Fruit fly (Drosophila melanogaster): ENCODE data around the gene CG1582.

The CG1582 gene

dm6 chrX:10936599-10936998, 37.5 kb upstream of the CG1582 start (continued):
- TF ChIP-seq ara (GFP tag; IDR thresholded peaks at IDR 0.05): peak; percentile 61; the same call in 1 of the 2 replicates
- TF ChIP-seq CG31365 (tag; optimal IDR thresholded peaks at IDR 0.05): peak; percentile 63
- peak; percentile 64 for TF ChIP-seq CG13123 (GFP tag; optimal IDR thresholded peaks at IDR 0.05)
- peak; percentile 50 for TF ChIP-seq CG7987 (GFP tag; optimal IDR thresholded peaks at IDR 0.05)
- TF ChIP-seq CG16863 (GFP tag; optimal IDR thresholded peaks at IDR 0.05): peak; percentile 73
- TF ChIP-seq CG10366 (GFP tag; IDR thresholded peaks at IDR 0.05): peak; percentile 86
- peak; percentile 49 for TF ChIP-seq dmrt11E (tag; optimal IDR thresholded peaks at IDR 0.05)
- peak; percentile 70; the same call in 1 of the 2 replicates for TF ChIP-seq Rx (GFP tag; IDR thresholded peaks at IDR 0.05)
- peak; percentile 76 for TF ChIP-seq bowl (GFP tag; IDR thresholded peaks at IDR 0.05)
- no peak for TF ChIP-seq Lpt (GFP tag; optimal IDR thresholded peaks at IDR 0.05)
- peak; percentile 85 for TF ChIP-seq CG5953 (GFP tag; IDR thresholded peaks at IDR 0.05)
- no peak for TF ChIP-seq dan (GFP tag; IDR thresholded peaks at IDR 0.05)
- TF ChIP-seq sob (GFP tag; IDR thresholded peaks at IDR 0.05): peak; percentile 86
- no peak for TF ChIP-seq da (GFP tag; optimal IDR thresholded peaks at IDR 0.05)
- TF ChIP-seq CG17829 (tag; optimal IDR thresholded peaks at IDR 0.05): peak; percentile 81
- peak; percentile 78 for TF ChIP-seq CG17361 (GFP tag; IDR thresholded peaks at IDR 0.05)
- peak; percentile 48 for TF ChIP-seq exex (tag; optimal IDR thresholded peaks at IDR 0.05)
- TF ChIP-seq CG8478 (optimal IDR thresholded peaks at IDR 0.05): no peak
- peak; percentile 36; the same call in 1 of the 2 replicates for TF ChIP-seq CG10321 (GFP tag; IDR thresholded peaks at IDR 0.05)
- peak; percentile 9 for TF ChIP-seq CG10565 (GFP tag; optimal IDR thresholded peaks at IDR 0.05)
- TF ChIP-seq CG1602 (GFP tag; optimal IDR thresholded peaks at IDR 0.05): peak; percentile 67
- peak; percentile 79 for TF ChIP-seq Nf-YC (tag; optimal IDR thresholded peaks at IDR 0.05)
- TF ChIP-seq CG7786 (GFP tag; optimal IDR thresholded peaks at IDR 0.05): peak; percentile 69
- peak; percentile 40 for TF ChIP-seq CG6654 (GFP tag; optimal IDR thresholded peaks at IDR 0.05)
- peak; percentile 66 for TF ChIP-seq pb (GFP tag; optimal IDR thresholded peaks at IDR 0.05)
- TF ChIP-seq Taf1 (GFP tag; IDR thresholded peaks at IDR 0.05): peak; percentile 68; the same call in 1 of the 2 replicates
- TF ChIP-seq CG9876 (GFP tag; optimal IDR thresholded peaks at IDR 0.05): peak; percentile 34
- TF ChIP-seq CG4854 (GFP tag; optimal IDR thresholded peaks at IDR 0.05): peak; percentile 59
- TF ChIP-seq chm (GFP tag; IDR thresholded peaks at IDR 0.05): peak; percentile 63; the same call in 1 of the 2 replicates
- peak; percentile 77 for TF ChIP-seq CG5180 (GFP tag; optimal IDR thresholded peaks at IDR 0.05)
- peak; percentile 76 for TF ChIP-seq Chrac-16 (GFP tag; optimal IDR thresholded peaks at IDR 0.05)
- TF ChIP-seq Fer1 (GFP tag; optimal IDR thresholded peaks at IDR 0.05): peak; percentile 87
- TF ChIP-seq nerfin-1 (tag; optimal IDR thresholded peaks at IDR 0.05): peak; percentile 82
- peak; percentile 26 for TF ChIP-seq tup (GFP tag; optimal IDR thresholded peaks at IDR 0.05)
- peak; percentile 78 for TF ChIP-seq Asciz (GFP tag; optimal IDR thresholded peaks at IDR 0.05)
- no peak for TF ChIP-seq CkIIα-i1 (GFP tag; IDR thresholded peaks at IDR 0.05)
- peak; percentile 48 for TF ChIP-seq fd64A (GFP tag; optimal IDR thresholded peaks at IDR 0.05)
- peak; percentile 86 for TF ChIP-seq CG10543 (GFP tag; optimal IDR thresholded peaks at IDR 0.05)
- no peak for TF ChIP-seq Doc2 (GFP tag; IDR thresholded peaks at IDR 0.05)
- TF ChIP-seq vfl (GFP tag; optimal IDR thresholded peaks at IDR 0.05): peak; percentile 33
- TF ChIP-seq usp (GFP tag; optimal IDR thresholded peaks at IDR 0.05): no peak
- TF ChIP-seq Aef1 (GFP tag; IDR thresholded peaks at IDR 0.05): peak; percentile 86
- TF ChIP-seq pan (optimal IDR thresholded peaks at IDR 0.05): no peak
- peak in 1 of 2 experiments; percentile 91 for TF ChIP-seq pan (GFP tag; optimal IDR thresholded peaks at IDR 0.05 in 1 of 2, IDR thresholded peaks at IDR 0.05 in 1 of 2)
- peak; percentile 49 for TF ChIP-seq twi (tag; optimal IDR thresholded peaks at IDR 0.05)
- peak; percentile 82 for TF ChIP-seq Meics (GFP tag; optimal IDR thresholded peaks at IDR 0.05)
- peak; percentile 84 for TF ChIP-seq ind (GFP tag; optimal IDR thresholded peaks at IDR 0.05)
- peak; percentile 77 for TF ChIP-seq CG11723 (GFP tag; optimal IDR thresholded peaks at IDR 0.05)
- TF ChIP-seq dmrt99B (tag; optimal IDR thresholded peaks at IDR 0.05): peak; percentile 93
- TF ChIP-seq slou (GFP tag; optimal IDR thresholded peaks at IDR 0.05): no peak
- TF ChIP-seq unpg (GFP tag; optimal IDR thresholded peaks at IDR 0.05): peak; percentile 89
- TF ChIP-seq kay (GFP tag; optimal IDR thresholded peaks at IDR 0.05): peak; percentile 82

All from whole organism, embryonic.